Worm (Caenorhabditis elegans) whole organism, mixed stage, embryonic: Measurements from ENCODE around the gene pole-4.

ENCODE experiments used
- M03D4.4 ChIP-seq: sonication (generic microtip); optimal IDR thresholded peaks from 2 replicates; lab custom pipeline; 2017; ENCODE audit warnings: mild to moderate bottlenecking, missing genetic modification characterization, missing compliant biosample characterization
- bed-3 ChIP-seq: fragments of 200-800 bp; sonication (Bioruptor generic); optimal IDR thresholded peaks from 3 replicates; lab custom pipeline; 2018; ENCODE audit warnings: mild to moderate bottlenecking, missing genetic modification characterization, moderate library complexity, missing compliant biosample characterization
- blmp-1 ChIP-seq: fragments of 150-350 bp; optimal IDR thresholded peaks from 2 replicates; lab custom pipeline; 2014; ENCODE audit warnings: missing biosample characterization, missing genetic modification characterization
- ceh-39 ChIP-seq: fragments of 150-350 bp; optimal IDR thresholded peaks from 2 replicates; lab custom pipeline; 2014; ENCODE audit warnings: missing biosample characterization, missing genetic modification characterization
- ceh-43 ChIP-seq: fragments of 200-800 bp; sonication (Bioruptor generic); optimal IDR thresholded peaks from 2 replicates; lab custom pipeline; 2018; ENCODE audit warnings: mild to moderate bottlenecking, missing genetic modification characterization, moderate library complexity, missing compliant biosample characterization
- ceh-83 ChIP-seq: fragments of 200-800 bp; sonication (Bioruptor generic); optimal IDR thresholded peaks from 2 replicates; lab custom pipeline; 2018; ENCODE audit warnings: mild to moderate bottlenecking, missing genetic modification characterization, missing compliant biosample characterization
- cnd-1 ChIP-seq: fragments of 200-800 bp; sonication (Bioruptor generic); optimal IDR thresholded peaks from 2 replicates; lab custom pipeline; 2018; ENCODE audit warnings: mild to moderate bottlenecking, missing genetic modification characterization, missing compliant biosample characterization
- drap-1 ChIP-seq: fragments of 200-800 bp; sonication (Bioruptor generic); optimal IDR thresholded peaks from 3 replicates; lab custom pipeline; 2018; ENCODE audit warnings: mild to moderate bottlenecking, missing genetic modification characterization, missing compliant biosample characterization
- elt-1 ChIP-seq: sonication (generic microtip); optimal IDR thresholded peaks from 2 replicates; lab custom pipeline; 2017; ENCODE audit warnings: missing genetic modification characterization, mild to moderate bottlenecking, missing compliant biosample characterization, antibody characterized with exemption, moderate library complexity, borderline replicate concordance; ENCODE audit not compliant: insufficient read depth
- elt-3 ChIP-seq: fragments of 150-350 bp; optimal IDR thresholded peaks from 2 replicates; lab custom pipeline; 2014; ENCODE audit warnings: missing biosample characterization, missing genetic modification characterization
- flh-1 ChIP-seq: fragments of 200-800 bp; sonication (Bioruptor generic); optimal IDR thresholded peaks from 2 replicates; lab custom pipeline; 2018; ENCODE audit warnings: mild to moderate bottlenecking, missing genetic modification characterization, moderate library complexity, missing compliant biosample characterization
- ham-2 ChIP-seq: fragments of 200-800 bp; sonication (Bioruptor generic); optimal IDR thresholded peaks from 2 replicates; lab custom pipeline; 2018; ENCODE audit warnings: mild to moderate bottlenecking, missing genetic modification characterization, missing compliant biosample characterization
- hlh-1 ChIP-seq: fragments of 150-350 bp; optimal IDR thresholded peaks from 2 replicates; lab custom pipeline; 2014; ENCODE audit warnings: missing biosample characterization, missing genetic modification reagents, missing genetic modification characterization
- lin-13 ChIP-seq: fragments of 150-350 bp; optimal IDR thresholded peaks from 2 replicates; lab custom pipeline; 2014; ENCODE audit warnings: missing biosample characterization, missing genetic modification characterization
- lin-32 ChIP-seq: fragments of 200-800 bp; sonication (Bioruptor generic); optimal IDR thresholded peaks from 2 replicates; lab custom pipeline; 2018; ENCODE audit warnings: mild to moderate bottlenecking, missing genetic modification characterization, missing compliant biosample characterization
- lsy-2 ChIP-seq: fragments of 150-350 bp; optimal IDR thresholded peaks from 2 replicates; lab custom pipeline; 2014; ENCODE audit warnings: missing biosample characterization, missing genetic modification characterization
- mab-5 ChIP-seq: fragments of 150-350 bp; optimal IDR thresholded peaks from 2 replicates; lab custom pipeline; 2014; ENCODE audit warnings: missing biosample characterization, missing genetic modification characterization
- mls-2 ChIP-seq: sonication (generic microtip); optimal IDR thresholded peaks from 2 replicates; lab custom pipeline; 2016; ENCODE audit warnings: mild to moderate bottlenecking, missing genetic modification characterization, moderate library complexity, missing compliant biosample characterization
- nhr-12 ChIP-seq: fragments of 150-350 bp; optimal IDR thresholded peaks from 2 replicates; lab custom pipeline; 2014; ENCODE audit warnings: missing biosample characterization, missing genetic modification characterization
- nhr-2 ChIP-seq: fragments of 150-350 bp; optimal IDR thresholded peaks from 2 replicates; lab custom pipeline; 2014; ENCODE audit warnings: missing biosample characterization, missing genetic modification characterization
- nhr-76 ChIP-seq: sonication (generic microtip); optimal IDR thresholded peaks from 2 replicates; lab custom pipeline; 2017; ENCODE audit warnings: missing biosample characterization, missing genetic modification characterization
- pha-4 ChIP-seq: fragments of 150-350 bp; optimal IDR thresholded peaks from 2 replicates; lab custom pipeline; 2018; ENCODE audit warnings: missing biosample characterization, missing genetic modification reagents, missing genetic modification characterization
- snpc-4 ChIP-seq: fragments of 150-350 bp; optimal IDR thresholded peaks from 2 replicates; lab custom pipeline; 2014; ENCODE audit warnings: missing biosample characterization, missing genetic modification characterization
- sptf-1 ChIP-seq: sonication (generic microtip); optimal IDR thresholded peaks from 2 replicates; lab custom pipeline; 2017; ENCODE audit warnings: mild to moderate bottlenecking, missing genetic modification characterization, moderate library complexity, missing compliant biosample characterization
- unc-120 ChIP-seq: sonication (generic microtip); optimal IDR thresholded peaks from 2 replicates; lab custom pipeline; 2017; ENCODE audit warnings: missing genetic modification characterization, missing compliant biosample characterization; ENCODE audit not compliant: poor library complexity, severe bottlenecking
- unc-39 ChIP-seq: fragments of 150-350 bp; optimal IDR thresholded peaks from 2 replicates; lab custom pipeline; 2014; ENCODE audit warnings: missing biosample characterization, missing genetic modification characterization
- unc-62 ChIP-seq: fragments of 150-350 bp; optimal IDR thresholded peaks from 2 replicates; lab custom pipeline; 2014; ENCODE audit warnings: missing biosample characterization, missing genetic modification reagents, missing genetic modification characterization
- zip-8 ChIP-seq: fragments of 150-350 bp; optimal IDR thresholded peaks from 2 replicates; lab custom pipeline; 2014; ENCODE audit warnings: missing biosample characterization, missing genetic modification characterization
- ztf-11 ChIP-seq: fragments of 150-350 bp; optimal IDR thresholded peaks from 2 replicates; lab custom pipeline; 2014; ENCODE audit warnings: missing biosample characterization, missing genetic modification characterization

The pole-4 gene

ce11 chrII:14967084-14967483 is 2.1 kb downstream of the pole-4 start:
- TF ChIP-seq pha-4 (peak; percentile 84), lin-32 (GFP tag; lab: Kevin White, UChicago) (no peak)
- TF ChIP-seq, all 35 proteins: peak for 1

ce11 chrII:14966420-14966819 is 2.7 kb downstream of the pole-4 start:
- TF ChIP-seq ztf-11 (tag; lab: Kevin White, UChicago) (no peak), mab-5 (tag; lab: Kevin White, UChicago) (no peak)

ce11 chrII:14964877-14965276 is 4.3 kb downstream of the pole-4 start:
- TF ChIP-seq nhr-12 (tag; lab: Kevin White, UChicago) (no peak), sptf-1 (tag; lab: Kevin White, UChicago) (no peak), unc-62 (GFP tag; lab: Kevin White, UChicago) (no peak), elt-1 (tag; lab: Kevin White, UChicago) (no peak), snpc-4 (no peak), mab-5 (tag; lab: Kevin White, UChicago) (no peak), lin-32 (GFP tag; lab: Kevin White, UChicago) (no peak), drap-1 (GFP tag; lab: Kevin White, UChicago) (no peak), nhr-76 (tag; lab: Kevin White, UChicago) (no peak), unc-39 (tag; lab: Kevin White, UChicago) (no peak), mls-2 (tag; lab: Kevin White, UChicago) (no peak)

- TF ChIP-seq hlh-1 (tag; lab: Kevin White, UChicago) (no peak), zip-8 (tag; lab: Kevin White, UChicago) (no peak), M03D4.4 (tag; lab: Kevin White, UChicago) (no peak), ceh-83 (GFP tag; lab: Kevin White, UChicago) (no peak), ceh-43 (GFP tag; lab: Kevin White, UChicago) (no peak), flh-1 (GFP tag; lab: Kevin White, UChicago) (no peak), lin-32 (GFP tag; lab: Kevin White, UChicago) (no peak), sptf-1 (tag; lab: Kevin White, UChicago) (no peak), mab-5 (tag; lab: Kevin White, UChicago) (no peak), pha-4 (no peak), lsy-2 (tag; lab: Kevin White, UChicago) (no peak), elt-1 (tag; lab: Kevin White, UChicago) (no peak), drap-1 (GFP tag; lab: Kevin White, UChicago) (no peak), unc-62 (GFP tag; lab: Kevin White, UChicago) (no peak), blmp-1 (tag; lab: Kevin White, UChicago) (no peak), snpc-4 (no peak), bed-3 (no peak), nhr-2 (no peak)
- TF ChIP-seq, all 35 proteins: peak for 0
Observed at ce11 chrII:14964008-14964407, 5.1 kb downstream of the pole-4 start, which contains the start of gene elo-9. TSS of gene elo-9 (minus strand) at chrII:14964108.

ce11 chrII:14959273-14959672 is 9.9 kb downstream of the pole-4 start:
- TF ChIP-seq elt-3 (tag; lab: Kevin White, UChicago): no peak
- no peak for TF ChIP-seq unc-39 (tag; lab: Kevin White, UChicago)
- no peak for TF ChIP-seq ztf-11 (tag; lab: Kevin White, UChicago)
- TF ChIP-seq ceh-39: no peak
- no peak for TF ChIP-seq ceh-83 (GFP tag; lab: Kevin White, UChicago)
- no peak for TF ChIP-seq blmp-1 (tag; lab: Kevin White, UChicago)
- no peak for TF ChIP-seq unc-120 (tag; lab: Kevin White, UChicago)
- no peak for TF ChIP-seq sptf-1 (tag; lab: Kevin White, UChicago)
- no peak for TF ChIP-seq cnd-1 (tag; lab: Kevin White, UChicago)
- no peak for TF ChIP-seq drap-1 (GFP tag; lab: Kevin White, UChicago)
- no peak for TF ChIP-seq ham-2 (GFP tag; lab: Kevin White, UChicago)

- TF ChIP-seq ztf-11 (tag; lab: Kevin White, UChicago) (no peak), ceh-39 (no peak), sptf-1 (tag; lab: Kevin White, UChicago) (no peak), unc-120 (tag; lab: Kevin White, UChicago) (no peak), lin-13 (tag; lab: Kevin White, UChicago) (no peak), zip-8 (tag; lab: Kevin White, UChicago) (no peak), blmp-1 (tag; lab: Kevin White, UChicago) (no peak), elt-3 (tag; lab: Kevin White, UChicago) (no peak), flh-1 (GFP tag; lab: Kevin White, UChicago) (no peak), bed-3 (no peak), ham-2 (GFP tag; lab: Kevin White, UChicago) (no peak), nhr-76 (tag; lab: Kevin White, UChicago) (no peak), lsy-2 (tag; lab: Kevin White, UChicago) (no peak)
Observed at ce11 chrII:14958113-14958512, 11.0 kb downstream of the pole-4 start, which contains the start of gene Y53F4B.1. TSS of gene Y53F4B.1 (minus strand) at chrII:14958213.
